Fruit fly (Drosophila melanogaster) whole organism, embryonic: ENCODE measurements around the gene Ocrl.

ENCODE experiments used
- Bteb2 ChIP-seq: fragments of 200-800 bp; sonication (Bioruptor generic); optimal IDR thresholded peaks from 2 replicates; lab custom pipeline; 2016; ENCODE audit warnings: missing biosample characterization, missing genetic modification characterization
- CG10431 ChIP-seq: fragments of 200-800 bp; sonication (Bioruptor generic); optimal IDR thresholded peaks from 3 replicates; lab custom pipeline; 2018; ENCODE audit warnings: missing biosample characterization, mild to moderate bottlenecking, missing genetic modification characterization
- CG10979 ChIP-seq: fragments of 200-800 bp; sonication (Bioruptor generic); optimal IDR thresholded peaks from 2 replicates; lab custom pipeline; 2018; ENCODE audit warnings: missing biosample characterization, mild to moderate bottlenecking, missing genetic modification characterization, moderate library complexity
- CG11560 ChIP-seq: fragments of 200-800 bp; sonication (Bioruptor generic); IDR thresholded peaks from 3 replicates; pipeline ENCODE4 v1.3.6; 2022; ENCODE audit warnings: missing biosample characterization, missing genetic modification characterization
- CG12155 ChIP-seq: fragments of 200-800 bp; sonication (Bioruptor generic); optimal IDR thresholded peaks from 3 replicates; lab custom pipeline; 2016; ENCODE audit warnings: missing biosample characterization, missing genetic modification characterization
- CG12391 ChIP-seq: fragments of 200-800 bp; sonication (Bioruptor generic); optimal IDR thresholded peaks from 3 replicates; lab custom pipeline; 2018; ENCODE audit warnings: missing biosample characterization, mild to moderate bottlenecking, missing genetic modification characterization, moderate library complexity
- CG1603 ChIP-seq: fragments of 200-800 bp; sonication (Bioruptor generic); optimal IDR thresholded peaks from 2 replicates; lab custom pipeline; 2019; ENCODE audit warnings: missing biosample characterization, mild to moderate bottlenecking, missing genetic modification characterization, moderate library complexity
- CG16813 ChIP-seq: fragments of 200-800 bp; sonication (Bioruptor generic); IDR thresholded peaks from 3 replicates; pipeline ENCODE4 v1.3.6; 2022; ENCODE audit warnings: missing biosample characterization, missing genetic modification characterization; ENCODE audit not compliant: partially characterized antibody
- CG17359 ChIP-seq: fragments of 200-800 bp; sonication (Bioruptor generic); optimal IDR thresholded peaks from 3 replicates; lab custom pipeline; 2018; ENCODE audit warnings: missing biosample characterization, mild to moderate bottlenecking, missing genetic modification characterization, moderate library complexity
- CG17385 ChIP-seq: fragments of 200-800 bp; sonication (Bioruptor generic); optimal IDR thresholded peaks from 3 replicates; lab custom pipeline; 2018; ENCODE audit warnings: missing biosample characterization, mild to moderate bottlenecking, missing genetic modification characterization
- CG18011 ChIP-seq: fragments of 200-800 bp; sonication (Bioruptor generic); optimal IDR thresholded peaks from 2 replicates; lab custom pipeline; 2017; ENCODE audit warnings: missing biosample characterization, missing genetic modification characterization, mild to moderate bottlenecking, moderate library complexity, missing genotype
- CG18599 ChIP-seq: fragments of 200-800 bp; sonication (Bioruptor generic); optimal IDR thresholded peaks from 3 replicates; lab custom pipeline; 2017; ENCODE audit warnings: missing biosample characterization, missing genetic modification characterization, mild to moderate bottlenecking, moderate library complexity, missing genetic modification reagents
- CG2202 ChIP-seq: fragments of 200-800 bp; sonication (Bioruptor generic); optimal IDR thresholded peaks from 2 replicates; lab custom pipeline; 2018; ENCODE audit warnings: missing biosample characterization, mild to moderate bottlenecking, missing genetic modification characterization
- CG34422 ChIP-seq: fragments of 200-800 bp; sonication (Bioruptor generic); IDR thresholded peaks from 3 replicates; pipeline ENCODE4 v1.3.6; 2022; ENCODE audit warnings: missing biosample characterization, missing genetic modification characterization
- CG4617 ChIP-seq: fragments of 200-800 bp; sonication (Bioruptor generic); optimal IDR thresholded peaks from 3 replicates; lab custom pipeline; 2016; ENCODE audit warnings: missing biosample characterization, missing genetic modification characterization, borderline replicate concordance
- CG7372 ChIP-seq: fragments of 200-800 bp; sonication (Bioruptor generic); IDR thresholded peaks from 2 replicates; pipeline ENCODE4 v1.3.6; 2022; ENCODE audit warnings: missing biosample characterization, missing genetic modification characterization
- CG7928 ChIP-seq: fragments of 200-800 bp; sonication (Bioruptor generic); optimal IDR thresholded peaks from 2 replicates; lab custom pipeline; 2017; ENCODE audit warnings: missing biosample characterization, mild to moderate bottlenecking, missing genetic modification characterization
- D19A ChIP-seq: fragments of 200-800 bp; optimal IDR thresholded peaks from 3 replicates; lab custom pipeline; 2019; ENCODE audit warnings: missing biosample characterization, mild to moderate bottlenecking, missing genetic modification characterization, moderate library complexity
- Dp ChIP-seq: fragments of 200-800 bp; sonication (Bioruptor generic); optimal IDR thresholded peaks from 2 replicates; lab custom pipeline; 2018; ENCODE audit warnings: missing biosample characterization, mild to moderate bottlenecking, missing genetic modification characterization, moderate library complexity
- Dref ChIP-seq: fragments of 200-800 bp; sonication (Bioruptor generic); IDR thresholded peaks from 2 replicates; pipeline ENCODE4 v1.3.6; 2022; ENCODE audit warnings: missing biosample characterization, missing genetic modification characterization
- Ets97D ChIP-seq: fragments of 200-800 bp; sonication (Bioruptor generic); optimal IDR thresholded peaks from 3 replicates; lab custom pipeline; 2016; ENCODE audit warnings: missing biosample characterization, missing genetic modification characterization
- Fer3 ChIP-seq: fragments of 200-800 bp; sonication (Bioruptor generic); optimal IDR thresholded peaks from 2 replicates; lab custom pipeline; 2018; ENCODE audit warnings: missing biosample characterization, mild to moderate bottlenecking, missing genetic modification characterization, moderate library complexity
- Gug ChIP-seq: fragments of 200-800 bp; sonication (Bioruptor generic); IDR thresholded peaks from 4 replicates; pipeline ENCODE4 v1.3.6; 2022; ENCODE audit warnings: missing biosample characterization, missing genetic modification characterization
- HHEX ChIP-seq: fragments of 200-800 bp; sonication (Bioruptor generic); optimal IDR thresholded peaks from 3 replicates; lab custom pipeline; 2017; ENCODE audit warnings: missing biosample characterization, mild to moderate bottlenecking, missing genetic modification characterization, missing genetic modification reagents
- HLH3B ChIP-seq: fragments of 200-800 bp; sonication (Bioruptor generic); IDR thresholded peaks from 2 replicates; pipeline ENCODE4 v1.3.6; 2022; ENCODE audit warnings: missing biosample characterization, missing genetic modification characterization
- Mrtf ChIP-seq: fragments of 200-800 bp; sonication (Bioruptor generic); IDR thresholded peaks from 3 replicates; pipeline ENCODE4 v1.3.6; 2022; ENCODE audit warnings: missing biosample characterization, missing genetic modification characterization
- NC2β ChIP-seq: fragments of 200-800 bp; sonication (Bioruptor generic); optimal IDR thresholded peaks from 2 replicates; lab custom pipeline; 2016; ENCODE audit warnings: missing biosample characterization, missing genetic modification characterization
- Nf-YB ChIP-seq: fragments of 200-800 bp; sonication (Bioruptor generic); optimal IDR thresholded peaks from 3 replicates; lab custom pipeline; 2019; ENCODE audit warnings: missing biosample characterization, mild to moderate bottlenecking, missing genetic modification characterization, moderate library complexity
- Pdp1 ChIP-seq, 2 experiments: fragments of 200-800 bp; sonication (Bioruptor generic); optimal IDR thresholded peaks; 3 replicates each; lab custom pipeline; 2016; ENCODE audit warnings: missing biosample characterization in 2 of 2, missing genetic modification characterization in 2 of 2, mild to moderate bottlenecking in 1 of 2, moderate library complexity in 1 of 2
- Rx ChIP-seq: fragments of 200-800 bp; sonication (Bioruptor generic); IDR thresholded peaks from 2 replicates; pipeline ENCODE4 v1.3.6; 2022; ENCODE audit warnings: missing biosample characterization, missing genetic modification characterization
- Sox102F ChIP-seq: fragments of 200-800 bp; sonication (Bioruptor generic); optimal IDR thresholded peaks from 2 replicates; lab custom pipeline; 2018; ENCODE audit warnings: missing biosample characterization, mild to moderate bottlenecking, missing genetic modification characterization, moderate library complexity
- bigmax ChIP-seq: fragments of 200-800 bp; sonication (Bioruptor generic); optimal IDR thresholded peaks from 2 replicates; lab custom pipeline; 2018; ENCODE audit warnings: missing biosample characterization, mild to moderate bottlenecking, missing genetic modification characterization
- btn ChIP-seq: fragments of 200-800 bp; sonication (Bioruptor generic); optimal IDR thresholded peaks from 2 replicates; lab custom pipeline; 2016; ENCODE audit warnings: missing biosample characterization, missing genetic modification characterization
- cato ChIP-seq: fragments of 200-800 bp; sonication (Bioruptor generic); optimal IDR thresholded peaks from 2 replicates; lab custom pipeline; 2016; ENCODE audit warnings: missing biosample characterization, missing genetic modification characterization, borderline replicate concordance
- chif ChIP-seq, 2 experiments: fragments of 200-800 bp; sonication (Bioruptor generic); optimal IDR thresholded peaks; 3 replicates each; lab custom pipeline; 2016; ENCODE audit warnings: missing biosample characterization in 2 of 2, missing genetic modification characterization in 2 of 2
- emc ChIP-seq: fragments of 200-800 bp; sonication (Bioruptor generic); optimal IDR thresholded peaks from 2 replicates; lab custom pipeline; 2016; ENCODE audit warnings: missing biosample characterization, missing genetic modification characterization
- grau ChIP-seq: fragments of 200-800 bp; optimal IDR thresholded peaks from 3 replicates; lab custom pipeline; 2019; ENCODE audit warnings: missing biosample characterization, mild to moderate bottlenecking, missing genetic modification characterization, moderate library complexity
- gsb ChIP-seq: fragments of 200-800 bp; sonication (Bioruptor generic); IDR thresholded peaks from 2 replicates; pipeline ENCODE4 v1.3.6; 2022; ENCODE audit warnings: missing biosample characterization, missing genetic modification characterization
- gsb-n ChIP-seq: fragments of 200-800 bp; sonication (Bioruptor generic); optimal IDR thresholded peaks from 3 replicates; lab custom pipeline; 2018; ENCODE audit warnings: missing biosample characterization, mild to moderate bottlenecking, missing genetic modification characterization
- jumu ChIP-seq: fragments of 200-800 bp; sonication (Bioruptor generic); optimal IDR thresholded peaks from 3 replicates; lab custom pipeline; 2016; ENCODE audit warnings: missing biosample characterization, missing genetic modification characterization
- lilli ChIP-seq: fragments of 200-800 bp; sonication (Bioruptor generic); optimal IDR thresholded peaks from 3 replicates; lab custom pipeline; 2016; ENCODE audit warnings: missing biosample characterization, missing genetic modification characterization
- odd ChIP-seq: fragments of 200-800 bp; sonication (Bioruptor generic); optimal IDR thresholded peaks from 2 replicates; lab custom pipeline; 2017; ENCODE audit warnings: missing biosample characterization, mild to moderate bottlenecking, missing genetic modification characterization
- pan ChIP-seq, 4 experiments: fragments of >200 bp in 3 of 4; fragments of 200-800 bp in 1 of 4; sonication (Bioruptor generic) in 1 of 4; optimal IDR thresholded peaks in 3 of 4; IDR thresholded peaks in 1 of 4; 2 replicates each; pipeline versions ENCODE4 v1.3.6 to Lab custom; 2017 to 2022; ENCODE audit warnings: missing biosample characterization in 2 of 4, missing genetic modification characterization in 2 of 4, mixed read lengths in 1 of 4
- pfk ChIP-seq: fragments of 200-800 bp; sonication (Bioruptor generic); optimal IDR thresholded peaks from 2 replicates; lab custom pipeline; 2018; ENCODE audit warnings: missing biosample characterization, mild to moderate bottlenecking, missing genetic modification characterization, moderate library complexity
- pnt ChIP-seq: fragments of 200-800 bp; sonication (Bioruptor generic); optimal IDR thresholded peaks from 3 replicates; lab custom pipeline; 2016; ENCODE audit warnings: missing biosample characterization, missing genetic modification characterization
- sima ChIP-seq: fragments of 200-800 bp; sonication (Bioruptor generic); optimal IDR thresholded peaks from 2 replicates; lab custom pipeline; 2016; ENCODE audit warnings: missing biosample characterization, missing genetic modification characterization
- sisA ChIP-seq: fragments of 200-800 bp; sonication (Bioruptor generic); IDR thresholded peaks from 2 replicates; pipeline ENCODE4 v1.3.6; 2022; ENCODE audit warnings: missing biosample characterization, missing genetic modification characterization
- tna ChIP-seq: fragments of 200-800 bp; sonication (Bioruptor generic); IDR thresholded peaks from 2 replicates; pipeline ENCODE4 v1.3.6; 2022; ENCODE audit warnings: missing biosample characterization, missing genetic modification characterization; ENCODE audit not compliant: partially characterized antibody
- zen ChIP-seq: fragments of 200-800 bp; sonication (Bioruptor generic); optimal IDR thresholded peaks from 3 replicates; lab custom pipeline; 2018; ENCODE audit warnings: missing biosample characterization, mild to moderate bottlenecking, missing genetic modification characterization, moderate library complexity
- zfh1 ChIP-seq: fragments of 200-800 bp; sonication (Bioruptor generic); IDR thresholded peaks from 3 replicates; pipeline ENCODE4 v1.3.6; 2022; ENCODE audit warnings: missing biosample characterization, missing genetic modification characterization

Ocrl gene

dm6 chrX:1901605-1902136 is 21.1 kb upstream of the Ocrl start, which contains the start of gene Ldaf1 (continued):
- TF ChIP-seq CG7928 (peak; percentile 87), Bteb2 (GFP tag; lab: Kevin White, UChicago) (no peak), cato (no peak), CG10431 (GFP tag; lab: Kevin White, UChicago) (peak; percentile 22), pan (optimal IDR thresholded peaks at IDR 0.05; lab: Kevin White, UChicago) (no peak), pan (GFP tag; optimal IDR thresholded peaks at IDR 0.05 in 1 of 2, IDR thresholded peaks at IDR 0.05 in 1 of 2) (no peak), gsb-n (tag; lab: Kevin White, UChicago) (no peak), CG12155 (GFP tag; lab: Kevin White, UChicago) (no peak), odd (GFP tag; lab: Kevin White, UChicago) (no peak), CG7372 (GFP tag; lab: Robert Waterston, UW) (no peak), CG18011 (GFP tag; lab: Kevin White, UChicago) (no peak), pfk (GFP tag; lab: Kevin White, UChicago) (no peak), gsb (GFP tag; lab: Robert Waterston, UW) (no peak), CG4617 (peak; percentile 21), zfh1 (GFP tag; lab: Robert Waterston, UW) (peak; percentile 26; the same call in 1 of the 3 replicates), CG2202 (tag; lab: Kevin White, UChicago) (no peak), Pdp1 (GFP tag; optimal IDR thresholded peaks at IDR 0.05; lab: Kevin White, UChicago) (no peak), Fer3 (tag; lab: Kevin White, UChicago) (no peak), Gug (GFP tag; lab: Robert Waterston, UW) (no peak), bigmax (GFP tag; lab: Kevin White, UChicago) (no peak), HHEX (GFP tag; lab: Kevin White, UChicago) (no peak), CG1603 (tag; lab: Kevin White, UChicago) (peak; percentile 21), Dp (GFP tag; lab: Kevin White, UChicago) (peak; percentile 54), NC2β (GFP tag; lab: Kevin White, UChicago) (no peak), CG11560 (tag; lab: Robert Waterston, UW) (no peak), Nf-YB (GFP tag; lab: Kevin White, UChicago) (no peak), CG10979 (tag; lab: Kevin White, UChicago) (no peak), CG16813 (no peak), zen (tag; lab: Kevin White, UChicago) (peak; percentile 6), HLH3B (GFP tag; lab: Robert Waterston, UW) (no peak), grau (tag; lab: Kevin White, UChicago) (peak; percentile 20), CG34422 (GFP tag; lab: Robert Waterston, UW) (no peak), D19A (tag; lab: Kevin White, UChicago) (no peak), lilli (GFP tag; lab: Kevin White, UChicago) (peak; percentile 5), jumu (GFP tag; lab: Kevin White, UChicago) (no peak), emc (GFP tag; lab: Kevin White, UChicago) (no peak), CG17359 (tag; lab: Kevin White, UChicago) (no peak), CG17385 (GFP tag; lab: Kevin White, UChicago) (no peak), tna (GFP tag; lab: Robert Waterston, UW) (no peak), sisA (GFP tag; lab: Robert Waterston, UW) (no peak), sima (GFP tag; lab: Kevin White, UChicago) (no peak), CG12391 (tag; lab: Kevin White, UChicago) (no peak), CG18599 (GFP tag; lab: Kevin White, UChicago) (no peak), Mrtf (GFP tag; lab: Robert Waterston, UW) (no peak), btn (GFP tag; lab: Kevin White, UChicago) (no peak), Sox102F (GFP tag; lab: Kevin White, UChicago) (no peak), Dref (GFP tag; lab: Robert Waterston, UW) (peak; percentile 48), Rx (GFP tag; lab: Robert Waterston, UW) (no peak), pnt (GFP tag; lab: Kevin White, UChicago) (no peak), chif (GFP tag; optimal IDR thresholded peaks at IDR 0.05; lab: Kevin White, UChicago) (no peak), Ets97D (GFP tag; lab: Kevin White, UChicago) (no peak)
